Worm (Caenorhabditis elegans) whole organism, L2 larva: ENCODE data around the gene Y48B6A.13.

Experiments used
- C34F6.9 ChIP-seq: fragments of 150-350 bp; optimal IDR thresholded peaks from 2 replicates; lab custom pipeline; 2014; ENCODE audit warnings: missing biosample characterization, missing genetic modification characterization
- F13H6.1 ChIP-seq: sonication (generic microtip); optimal IDR thresholded peaks from 2 replicates; lab custom pipeline; 2016; ENCODE audit warnings: missing genetic modification characterization, missing compliant biosample characterization
- R02D3.7 ChIP-seq: fragments of 150-350 bp; optimal IDR thresholded peaks from 2 replicates; lab custom pipeline; 2014; ENCODE audit warnings: missing biosample characterization, missing genetic modification characterization
- ZK546.5 ChIP-seq: sonication (generic microtip); optimal IDR thresholded peaks from 2 replicates; lab custom pipeline; 2017; ENCODE audit warnings: missing biosample characterization, missing genetic modification characterization
- alr-1 ChIP-seq: fragments of 150-350 bp; optimal IDR thresholded peaks from 2 replicates; lab custom pipeline; 2014; ENCODE audit warnings: missing biosample characterization, missing genetic modification characterization
- aly-2 ChIP-seq: fragments of 150-350 bp; optimal IDR thresholded peaks from 2 replicates; lab custom pipeline; 2014; ENCODE audit warnings: missing biosample characterization, missing genetic modification characterization
- ama-1 ChIP-seq: fragments of 150-350 bp; optimal IDR thresholded peaks from 2 replicates; lab custom pipeline; 2018; ENCODE audit warnings: inconsistent platforms
- blmp-1 ChIP-seq: sonication (generic microtip); optimal IDR thresholded peaks from 2 replicates; lab custom pipeline; 2017; ENCODE audit warnings: missing genetic modification characterization, mild to moderate bottlenecking, missing compliant biosample characterization, antibody characterized with exemption, moderate library complexity; ENCODE audit not compliant: insufficient read depth
- ceh-16 ChIP-seq: fragments of 150-350 bp; optimal IDR thresholded peaks from 2 replicates; lab custom pipeline; 2014; ENCODE audit warnings: missing biosample characterization, missing genetic modification characterization
- ceh-82 ChIP-seq: fragments of 150-350 bp; optimal IDR thresholded peaks from 2 replicates; lab custom pipeline; 2014; ENCODE audit warnings: missing biosample characterization, missing genetic modification characterization
- crh-2 ChIP-seq: sonication (generic microtip); optimal IDR thresholded peaks from 2 replicates; lab custom pipeline; 2017; ENCODE audit warnings: missing biosample characterization, missing genetic modification characterization
- dmd-4 ChIP-seq: sonication (generic microtip); optimal IDR thresholded peaks from 2 replicates; lab custom pipeline; 2017; ENCODE audit warnings: missing biosample characterization, missing genetic modification characterization
- egl-27 ChIP-seq: sonication (generic microtip); optimal IDR thresholded peaks from 3 replicates; lab custom pipeline; 2017; ENCODE audit warnings: missing biosample characterization, missing genetic modification reagents, missing genetic modification characterization
- elt-1 ChIP-seq: fragments of 150-350 bp; optimal IDR thresholded peaks from 2 replicates; lab custom pipeline; 2014; ENCODE audit warnings: missing biosample characterization, missing genetic modification characterization
- elt-3 ChIP-seq: sonication (generic microtip); optimal IDR thresholded peaks from 2 replicates; lab custom pipeline; 2017; ENCODE audit warnings: missing biosample characterization, missing genetic modification characterization
- fos-1 ChIP-seq: fragments of 150-350 bp; optimal IDR thresholded peaks from 2 replicates; lab custom pipeline; 2014; ENCODE audit warnings: missing biosample characterization, missing genetic modification characterization
- gmeb-1 ChIP-seq: fragments of 150-350 bp; optimal IDR thresholded peaks from 2 replicates; lab custom pipeline; 2014; ENCODE audit warnings: missing biosample characterization, missing genetic modification characterization
- lin-11 ChIP-seq: fragments of 150-350 bp; sonication (generic microtip); optimal IDR thresholded peaks from 2 replicates; lab custom pipeline; 2014; ENCODE audit warnings: missing biosample characterization, missing genetic modification characterization, inconsistent platforms, mixed read lengths
- lin-13 ChIP-seq: fragments of 150-350 bp; optimal IDR thresholded peaks from 2 replicates; lab custom pipeline; 2014; ENCODE audit warnings: missing biosample characterization, missing genetic modification reagents, missing genetic modification characterization
- lin-39 ChIP-seq: fragments of 150-350 bp; optimal IDR thresholded peaks from 2 replicates; lab custom pipeline; 2014; ENCODE audit warnings: missing biosample characterization, missing genetic modification reagents, missing genetic modification characterization
- lsy-2 ChIP-seq, 2 experiments: fragments of 150-350 bp in 1 of 2; sonication (generic microtip) in 1 of 2; optimal IDR thresholded peaks; 2 replicates each; lab custom pipeline; 2014 to 2017; ENCODE audit warnings: missing biosample characterization in 2 of 2, missing genetic modification characterization in 2 of 2
- mab-5 ChIP-seq: fragments of 150-350 bp; optimal IDR thresholded peaks from 2 replicates; lab custom pipeline; 2014; ENCODE audit warnings: missing biosample characterization, missing genetic modification characterization
- mbf-1 ChIP-seq: sonication (generic microtip); optimal IDR thresholded peaks from 2 replicates; lab custom pipeline; 2017; ENCODE audit warnings: missing biosample characterization, missing genetic modification characterization
- mdl-1 ChIP-seq, 2 experiments: fragments of 150-350 bp in 1 of 2; sonication (generic microtip) in 1 of 2; optimal IDR thresholded peaks; 2 replicates each; lab custom pipeline; 2017; ENCODE audit warnings: missing biosample characterization in 2 of 2, missing genetic modification characterization in 2 of 2
- nhr-10 ChIP-seq: sonication (generic microtip); optimal IDR thresholded peaks from 2 replicates; lab custom pipeline; 2017; ENCODE audit warnings: missing biosample characterization, missing genetic modification characterization
- nhr-11 ChIP-seq: fragments of 150-350 bp; optimal IDR thresholded peaks from 2 replicates; lab custom pipeline; 2014; ENCODE audit warnings: missing biosample characterization, missing genetic modification characterization
- nhr-12 ChIP-seq: fragments of 150-350 bp; optimal IDR thresholded peaks from 2 replicates; lab custom pipeline; 2014; ENCODE audit warnings: missing biosample characterization, missing genetic modification characterization
- nhr-129 ChIP-seq: fragments of 150-350 bp; optimal IDR thresholded peaks from 2 replicates; lab custom pipeline; 2014; ENCODE audit warnings: missing biosample characterization, missing genetic modification characterization
- nhr-21 ChIP-seq: fragments of 150-350 bp; optimal IDR thresholded peaks from 2 replicates; lab custom pipeline; 2014; ENCODE audit warnings: missing biosample characterization, missing genetic modification characterization
- nhr-23 ChIP-seq: fragments of 150-350 bp; optimal IDR thresholded peaks from 2 replicates; lab custom pipeline; 2014; ENCODE audit warnings: missing biosample characterization, missing genetic modification reagents, missing genetic modification characterization
- nhr-237 ChIP-seq: fragments of 150-350 bp; optimal IDR thresholded peaks from 2 replicates; lab custom pipeline; 2014; ENCODE audit warnings: missing biosample characterization, missing genetic modification characterization
- nhr-25 ChIP-seq: fragments of 150-350 bp; sonication (generic microtip); optimal IDR thresholded peaks from 3 replicates; lab custom pipeline; 2014; ENCODE audit warnings: missing biosample characterization, missing genetic modification characterization
- nhr-6 ChIP-seq: fragments of 150-350 bp; optimal IDR thresholded peaks from 2 replicates; lab custom pipeline; 2014; ENCODE audit warnings: missing biosample characterization, missing genetic modification characterization
- nhr-77 ChIP-seq: fragments of 150-350 bp; optimal IDR thresholded peaks from 2 replicates; lab custom pipeline; 2014; ENCODE audit warnings: missing biosample characterization, missing genetic modification characterization
- peb-1 ChIP-seq: fragments of 150-350 bp; optimal IDR thresholded peaks from 2 replicates; lab custom pipeline; 2014; ENCODE audit warnings: missing biosample characterization, missing genetic modification characterization
- sem-4 ChIP-seq: fragments of 150-350 bp; optimal IDR thresholded peaks from 2 replicates; lab custom pipeline; 2014; ENCODE audit warnings: missing biosample characterization, missing genetic modification reagents, missing genetic modification characterization
- skn-1 ChIP-seq: sonication (generic microtip); optimal IDR thresholded peaks from 2 replicates; lab custom pipeline; 2017; ENCODE audit warnings: missing biosample characterization, missing genetic modification characterization
- sma-3 ChIP-seq: sonication (generic microtip); optimal IDR thresholded peaks from 2 replicates; lab custom pipeline; 2016; ENCODE audit warnings: missing genetic modification reagents, missing genetic modification characterization, missing compliant biosample characterization
- sma-9 ChIP-seq, 2 experiments: fragments of 150-350 bp in 1 of 2; sonication (generic microtip) in 1 of 2; optimal IDR thresholded peaks; 2 replicates each; lab custom pipeline; 2014 to 2016; ENCODE audit warnings: missing genetic modification characterization in 2 of 2, mild to moderate bottlenecking in 1 of 2, missing biosample characterization in 1 of 2, missing compliant biosample characterization in 1 of 2, missing genetic modification reagents in 1 of 2, moderate library complexity in 1 of 2
- snpc-4 ChIP-seq: fragments of 150-350 bp; optimal IDR thresholded peaks from 2 replicates; lab custom pipeline; 2014; ENCODE audit warnings: missing biosample characterization, missing genetic modification characterization
- unc-39 ChIP-seq: fragments of 150-350 bp; optimal IDR thresholded peaks from 2 replicates; lab custom pipeline; 2014; ENCODE audit warnings: missing biosample characterization, missing genetic modification characterization
- unc-55 ChIP-seq: fragments of 150-350 bp; sonication (generic microtip); optimal IDR thresholded peaks from 3 replicates; lab custom pipeline; 2014; ENCODE audit warnings: missing biosample characterization, missing genetic modification reagents, missing genetic modification characterization
- unc-62 ChIP-seq: fragments of 150-350 bp; optimal IDR thresholded peaks from 2 replicates; lab custom pipeline; 2014; ENCODE audit warnings: missing biosample characterization, missing genetic modification reagents, missing genetic modification characterization
- zag-1 ChIP-seq: fragments of 150-350 bp; optimal IDR thresholded peaks from 2 replicates; lab custom pipeline; 2014; ENCODE audit warnings: missing biosample characterization, missing genetic modification characterization
- ztf-1 ChIP-seq: fragments of 200-800 bp; sonication (Bioruptor generic); conservative IDR thresholded peaks from 2 replicates; pipeline ENCODE4 v1.3.6; 2022; ENCODE audit warnings: missing genetic modification characterization, missing compliant biosample characterization
- ztf-11 ChIP-seq: sonication (generic microtip); optimal IDR thresholded peaks from 2 replicates; lab custom pipeline; 2017; ENCODE audit warnings: missing biosample characterization, missing genetic modification characterization
- ztf-4 ChIP-seq: fragments of 150-350 bp; optimal IDR thresholded peaks from 2 replicates; lab custom pipeline; 2014; ENCODE audit warnings: missing biosample characterization, missing genetic modification characterization

The Y48B6A.13 gene

ce11 chrII:14255850-14256249, 29.8 kb upstream of the Y48B6A.13 start:
- TF ChIP-seq mbf-1 (no peak), ceh-16 (no peak), ceh-82 (tag; lab: Kevin White, UChicago) (no peak), ama-1 (lab: Kevin White, UChicago) (no peak), ztf-4 (tag; lab: Kevin White, UChicago) (no peak), snpc-4 (tag; lab: Kevin White, UChicago) (no peak)

DNA sequence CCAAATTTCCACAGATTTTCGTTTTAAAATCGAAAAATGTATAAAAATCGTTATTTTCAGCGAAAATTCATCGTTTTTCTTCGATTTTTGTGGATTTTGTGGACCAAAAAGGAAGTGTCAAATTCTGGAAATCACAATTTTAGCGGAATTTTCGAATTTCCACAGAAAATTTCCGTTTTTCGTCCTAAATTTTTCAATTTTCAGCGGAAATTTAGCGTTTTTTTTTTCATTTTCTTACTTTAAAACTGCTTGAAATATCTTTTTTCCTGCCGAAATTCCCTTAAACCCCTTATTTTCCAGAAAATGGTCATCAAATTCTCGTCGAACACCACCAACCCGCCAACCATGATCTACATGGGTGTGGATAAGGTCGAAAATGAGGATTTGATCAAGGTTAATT, 26.0 kb upstream of the Y48B6A.13 start, which contains the start of gene Y54G11A.2:
Y54G11A.2 (plus strand) TSS at position 301 of the 400 bp plus-strand sequence.
- TF ChIP-seq unc-39 (no peak), nhr-21 (no peak), lin-13 (GFP tag; lab: Kevin White, UChicago) (no peak), nhr-25 (tag; lab: Kevin White, UChicago) (no peak), lin-11 (tag; lab: Kevin White, UChicago) (no peak), ceh-82 (tag; lab: Kevin White, UChicago) (no peak), mbf-1 (no peak), nhr-129 (tag; lab: Kevin White, UChicago) (no peak), aly-2 (no peak), elt-1 (no peak), skn-1 (tag; lab: Kevin White, UChicago) (no peak), mab-5 (no peak), nhr-12 (tag; lab: Kevin White, UChicago) (no peak), ztf-1 (GFP tag; lab: Robert Waterston, UW) (no peak)

- TF ChIP-seq sma-9 (GFP tag; optimal IDR thresholded peaks at IDR 0.05; lab: Kevin White, UChicago) (peak; percentile 93), sma-9 (tag; optimal IDR thresholded peaks at IDR 0.05; lab: Kevin White, UChicago) (no peak), aly-2 (no peak), lin-11 (tag; lab: Kevin White, UChicago) (no peak), ZK546.5 (tag; lab: Kevin White, UChicago) (peak; percentile 57), nhr-11 (tag; lab: Kevin White, UChicago) (no peak), unc-39 (no peak), unc-62 (GFP tag; lab: Kevin White, UChicago) (no peak), lin-13 (GFP tag; lab: Kevin White, UChicago) (peak; percentile 90), ztf-1 (GFP tag; lab: Robert Waterston, UW) (peak; percentile 73; the same call in 1 of the 2 replicates), snpc-4 (tag; lab: Kevin White, UChicago) (peak; percentile 35), R02D3.7 (no peak), nhr-23 (tag; lab: Kevin White, UChicago) (no peak), ztf-4 (tag; lab: Kevin White, UChicago) (peak; percentile 86), nhr-21 (peak; percentile 87), ztf-11 (no peak), nhr-77 (peak; percentile 53), ceh-82 (tag; lab: Kevin White, UChicago) (peak; percentile 10), elt-3 (tag; lab: Kevin White, UChicago) (no peak), nhr-10 (tag; lab: Kevin White, UChicago) (peak; percentile 64), nhr-129 (tag; lab: Kevin White, UChicago) (peak; percentile 79), peb-1 (tag; lab: Kevin White, UChicago) (no peak), ama-1 (lab: Kevin White, UChicago) (peak; percentile 66), egl-27 (tag; lab: Kevin White, UChicago) (peak; percentile 18), nhr-237 (no peak), dmd-4 (tag; lab: Kevin White, UChicago) (peak; percentile 20), nhr-6 (tag; lab: Kevin White, UChicago) (peak; percentile 85), fos-1 (peak; percentile 31), zag-1 (tag; lab: Kevin White, UChicago) (peak; percentile 4), lsy-2 (tag; optimal IDR thresholded peaks at IDR 0.05; lab: Kevin White, UChicago) (peak; percentile 85), lin-39 (tag; lab: Kevin White, UChicago) (no peak), sem-4 (tag; lab: Kevin White, UChicago) (peak; percentile 85), alr-1 (no peak), F13H6.1 (tag; lab: Kevin White, UChicago) (peak; percentile 92), mbf-1 (no peak), blmp-1 (tag; lab: Kevin White, UChicago) (peak; percentile 86), crh-2 (tag; lab: Kevin White, UChicago) (peak; percentile 95), skn-1 (tag; lab: Kevin White, UChicago) (no peak), mab-5 (peak; percentile 76), mdl-1 (tag; optimal IDR thresholded peaks at IDR 0.05; lab: Kevin White, UChicago) (peak; percentile 51 to 81), unc-55 (GFP tag; lab: Kevin White, UChicago) (peak; percentile 69), C34F6.9 (tag; lab: Kevin White, UChicago) (peak; percentile 91), sma-3 (GFP tag; lab: Kevin White, UChicago) (peak; percentile 93), nhr-12 (tag; lab: Kevin White, UChicago) (no peak), ceh-16 (peak; percentile 42), elt-1 (no peak), gmeb-1 (tag; lab: Kevin White, UChicago) (peak; percentile 97)
Measured at ce11 chrII:14251400-14251940, 25.4 kb upstream of the Y48B6A.13 start.
